Fruit fly (Drosophila melanogaster) ovary, adult (tissue): ENCODE results near the gene CG43339.

Experiments used
- CG17801 ChIP-seq: fragments of 200-800 bp; optimal IDR thresholded peaks from 2 replicates; lab custom pipeline; 2019; ENCODE audit warnings: missing biosample characterization, mild to moderate bottlenecking, missing genetic modification characterization, moderate library complexity; ENCODE audit not compliant: partially characterized antibody

The CG43339 gene

DNA sequence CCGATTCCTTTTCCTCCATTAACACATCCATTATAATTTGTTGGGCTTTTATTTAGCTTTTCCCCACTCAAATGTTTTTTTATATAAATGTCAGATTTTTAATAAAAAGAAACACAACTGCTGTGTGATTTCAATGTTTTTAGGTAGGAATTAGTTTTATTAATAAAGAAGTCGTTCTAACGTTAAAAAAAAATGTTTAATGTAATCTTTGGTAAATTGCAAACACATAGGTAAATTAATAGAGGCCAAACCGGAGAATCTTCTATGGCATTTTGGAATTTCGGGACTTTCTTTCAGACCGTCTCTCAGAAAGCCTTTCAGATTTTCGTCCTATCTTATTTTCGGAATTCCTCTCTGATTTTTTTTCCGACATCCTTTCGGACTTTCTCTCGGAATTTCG, at the start of gene CG43339:
Gene CG43339, minus strand, starts transcription at position 101 of the 400 bp plus-strand sequence.
- TF ChIP-seq CG17801 = no peak

DNA sequence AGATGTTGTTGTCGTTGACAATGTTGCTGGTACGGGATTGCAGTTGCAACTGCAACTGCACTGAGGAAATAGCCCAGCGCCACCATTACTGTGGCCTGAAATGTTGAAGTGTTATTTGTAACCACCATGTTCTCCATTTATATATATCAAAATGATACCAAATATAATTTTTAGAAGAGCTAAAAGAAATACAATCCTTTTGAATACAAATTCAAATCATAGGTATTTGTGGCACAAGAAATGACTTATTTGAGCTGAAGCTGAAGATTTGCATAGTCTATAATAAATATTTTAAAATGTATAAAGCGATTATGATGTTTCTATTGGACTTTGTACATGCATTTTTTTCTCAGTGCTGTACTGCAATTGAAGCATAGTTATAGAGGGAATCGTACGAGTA, 46.5 kb upstream of the CG43339 start:
- no peak for TF ChIP-seq CG17801

DNA sequence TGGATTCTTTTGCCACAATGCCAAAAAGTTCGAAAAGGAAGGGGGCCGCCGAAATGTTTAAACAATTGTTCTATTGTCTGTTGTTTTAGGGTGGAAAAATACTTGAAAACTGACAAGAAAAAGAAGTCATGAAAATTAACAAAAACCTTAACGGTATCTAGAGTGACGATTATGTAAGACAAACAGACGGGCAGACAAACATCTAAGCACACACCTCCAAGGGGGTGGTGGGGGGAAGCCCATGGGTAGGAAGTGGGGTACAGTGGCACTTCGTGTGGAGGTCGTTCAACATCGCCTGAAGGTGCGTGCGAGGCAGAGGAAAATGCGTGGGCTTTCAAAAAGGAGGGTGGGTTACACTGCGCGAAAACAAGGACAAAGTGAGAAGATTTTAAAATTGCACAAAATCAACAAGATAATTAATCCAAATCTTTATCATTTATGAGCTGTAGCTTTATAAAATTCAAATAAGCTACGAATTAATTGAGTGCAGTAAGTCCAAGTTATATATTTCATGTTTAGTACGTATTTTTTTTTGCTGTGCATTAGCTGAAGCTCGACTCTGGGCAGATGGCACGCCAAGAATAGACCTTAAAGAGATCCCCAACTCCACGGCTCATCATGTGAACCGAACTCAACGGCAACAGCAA, 44.4 kb upstream of the CG43339 start:
- TF ChIP-seq CG17801 = no peak

DNA sequence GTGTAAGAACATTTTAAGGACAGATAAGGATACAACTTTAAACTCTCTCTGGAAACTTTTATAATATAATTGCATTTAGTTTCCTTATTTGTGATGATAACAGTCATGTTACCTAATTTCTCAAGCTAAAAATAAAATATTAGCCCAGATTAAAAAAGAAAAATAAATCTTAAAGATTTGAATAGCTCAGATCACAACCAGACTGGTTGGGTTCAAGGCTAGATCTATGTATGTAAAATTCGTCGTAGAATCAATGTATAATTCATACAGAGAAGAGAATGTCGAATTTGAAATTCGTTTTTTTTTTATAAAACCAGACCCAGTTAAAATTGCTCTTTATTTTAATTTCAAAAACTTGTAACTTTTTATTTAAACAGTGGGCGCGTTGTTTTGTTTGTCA, 41.0 kb upstream of the CG43339 start:
- no peak for TF ChIP-seq CG17801

DNA sequence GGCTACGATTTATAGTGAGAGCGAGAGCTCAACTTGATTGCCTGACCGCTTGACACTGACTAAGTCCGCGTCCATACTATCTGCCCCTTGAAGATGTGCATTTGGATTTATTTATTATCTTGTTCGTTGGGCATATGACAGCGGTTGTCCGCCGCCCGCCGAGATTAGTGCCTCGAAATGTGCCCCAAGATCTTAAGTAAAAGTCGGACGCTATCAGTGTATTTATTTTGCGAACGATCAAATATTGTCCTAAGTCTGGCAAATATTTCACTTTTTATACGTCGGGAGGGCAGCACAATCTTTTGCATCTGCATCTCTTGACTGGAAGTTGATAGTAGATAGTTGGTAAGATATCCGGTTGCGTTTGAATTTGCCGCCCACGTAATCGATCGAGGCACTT, 40.6 kb upstream of the CG43339 start, which contains the start of gene Irk3:
Gene Irk3, minus strand, starts transcription at position 63 of the 400 bp plus-strand sequence.
- TF ChIP-seq CG17801 = no peak

DNA sequence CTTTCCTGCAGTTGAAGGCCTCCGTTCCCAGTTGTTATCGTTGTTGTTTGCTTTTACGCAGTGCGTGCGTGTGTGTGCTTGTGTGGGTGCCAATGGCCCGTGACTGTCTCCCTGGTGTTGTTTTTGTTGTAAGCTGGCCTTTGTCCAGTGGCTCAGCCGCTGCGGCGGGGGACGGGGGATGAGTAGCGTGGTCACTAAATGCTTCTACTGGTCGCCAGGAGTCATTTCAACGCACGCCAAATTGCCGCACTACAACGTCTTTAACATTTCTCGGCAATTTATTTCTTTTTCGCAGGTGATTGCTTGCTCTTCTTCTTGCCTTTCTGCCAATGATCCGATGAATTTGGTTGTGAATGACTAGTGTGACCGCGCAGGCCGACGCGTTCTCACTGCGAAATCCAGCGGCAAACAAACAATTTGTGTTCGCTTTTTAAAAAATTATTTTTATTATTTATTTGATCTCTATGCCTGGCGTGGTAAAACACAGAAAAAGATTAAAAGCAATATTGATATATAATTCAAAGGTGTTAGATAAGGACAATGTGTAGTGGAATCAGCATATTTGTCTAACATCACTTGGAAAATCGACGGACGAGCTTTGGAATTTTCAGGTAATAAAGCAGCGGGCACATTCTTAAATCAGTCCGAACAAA, 35.3 kb upstream of the CG43339 start, which contains the start of the genes Faf2 and Grip71:
Gene Faf2, minus strand, starts transcription at position 450 of the 653 bp plus-strand sequence.
Gene Grip71, plus strand, starts transcription at position 608 of the 653 bp plus-strand sequence.
- peak; percentile 73 for TF ChIP-seq CG17801

DNA sequence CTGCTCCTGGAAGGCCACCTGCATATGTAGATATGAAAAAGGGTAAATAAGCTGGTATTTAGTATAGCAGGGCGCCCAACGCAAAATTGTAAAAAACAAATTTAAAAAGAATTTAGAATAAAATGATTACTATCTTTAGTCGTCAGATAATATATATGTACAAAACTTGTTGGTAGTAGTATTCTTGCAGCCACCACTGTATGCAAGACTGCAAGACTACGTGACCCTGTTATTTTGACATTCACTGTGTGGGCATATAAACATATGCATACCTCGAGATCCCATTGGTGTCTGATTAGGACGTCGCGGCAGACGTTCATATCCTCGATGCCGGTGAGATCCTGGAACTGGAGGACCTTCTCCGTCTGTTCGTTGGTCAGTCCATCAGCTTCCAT, 34.8 kb upstream of the CG43339 start:
- no peak for TF ChIP-seq CG17801

DNA sequence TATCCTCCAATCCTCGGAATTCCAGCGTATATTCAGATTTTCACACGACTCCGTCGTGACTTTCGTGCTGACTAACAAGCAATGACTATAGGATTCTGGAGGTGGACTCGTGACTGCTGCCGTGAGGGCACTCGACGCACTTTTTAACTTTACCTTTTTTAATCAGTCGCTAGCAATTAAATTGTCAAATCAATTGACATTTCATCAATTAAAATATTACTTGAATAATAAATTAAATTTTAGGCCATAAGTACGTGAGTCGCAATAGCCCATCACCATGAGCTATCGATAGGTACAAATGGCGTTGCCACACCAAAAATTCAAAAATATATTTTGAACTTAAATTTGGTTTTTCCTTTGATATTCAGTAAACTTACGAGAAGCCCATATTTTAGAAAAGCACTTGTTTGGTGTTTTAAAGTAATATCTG, 32.5 kb upstream of the CG43339 start, which contains the start of gene Jwa:
Gene Jwa, minus strand, starts transcription at position 87 of the 430 bp plus-strand sequence.
- TF ChIP-seq CG17801 = peak; percentile 73

DNA sequence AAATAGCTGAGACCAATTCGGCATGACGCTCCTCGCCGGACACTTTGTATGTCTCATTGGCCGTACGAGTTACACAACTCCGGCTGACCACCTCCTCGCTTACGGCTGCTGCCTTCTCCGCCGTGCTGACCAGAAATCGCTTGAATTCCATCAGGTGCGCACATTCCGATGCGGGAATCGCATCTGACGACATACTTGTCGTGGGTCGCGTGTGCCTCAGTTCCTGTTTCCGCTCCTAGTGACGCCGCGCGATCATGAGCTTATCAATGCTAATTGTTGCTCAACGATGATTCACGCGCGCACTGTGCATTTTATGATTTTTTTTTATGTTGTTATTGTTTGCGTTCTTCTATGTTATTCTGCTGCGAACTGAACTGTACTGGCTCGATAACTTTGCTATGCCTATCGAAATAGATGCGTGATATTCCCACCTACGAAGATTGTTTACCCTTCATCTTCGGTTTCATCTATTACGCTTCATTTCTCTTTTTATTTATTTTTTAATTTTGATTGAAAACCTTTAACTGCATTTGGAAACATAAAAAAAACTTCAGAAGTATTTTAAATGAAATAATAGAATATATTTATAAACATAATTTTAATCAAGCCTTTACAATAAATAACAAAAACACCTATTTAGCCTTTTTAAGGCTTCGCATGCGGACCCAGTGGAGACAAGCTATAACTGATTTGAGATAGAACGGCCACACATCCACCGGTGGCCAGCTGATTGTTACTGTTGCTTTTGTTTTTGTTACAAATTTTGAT, 29.8 kb upstream of the CG43339 start, which contains the start of the genes CG10376 and CG10343:
Gene CG10376, minus strand, starts transcription at position 385 of the 768 bp plus-strand sequence.
Gene CG10343, plus strand, starts transcription at position 753 of the 768 bp plus-strand sequence.
- TF ChIP-seq CG17801 = peak; percentile 69

DNA sequence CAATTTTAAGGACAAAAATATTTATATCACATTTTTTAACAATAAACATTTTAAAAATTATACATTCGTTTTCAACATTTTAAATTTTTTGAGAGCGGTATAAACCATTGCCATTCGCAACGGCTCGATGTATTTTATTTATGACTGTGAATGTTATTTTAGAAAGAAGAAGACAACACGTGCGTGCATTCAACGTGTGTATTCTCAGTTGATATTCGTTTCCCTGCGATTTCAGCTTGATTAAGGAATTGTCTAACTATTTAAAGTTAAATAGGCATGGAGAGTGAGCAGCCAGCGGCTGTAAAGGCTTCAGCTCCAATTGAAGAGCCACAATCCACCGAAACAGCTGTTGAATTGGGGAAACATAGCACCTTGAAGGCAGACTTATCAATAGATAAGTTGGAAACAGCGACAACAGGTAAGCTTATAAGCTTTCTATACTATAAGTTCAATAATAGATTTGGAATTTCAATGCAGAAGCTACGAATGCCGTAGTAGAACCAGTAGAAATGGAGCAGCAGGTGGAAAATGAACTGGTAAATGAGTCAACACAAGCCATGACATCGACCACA, 25.6 kb upstream of the CG43339 start, which contains the start of gene CG10341:
Gene CG10341, plus strand, starts transcription at position 156 of the 572 bp plus-strand sequence.
- TF ChIP-seq CG17801 = peak; percentile 10

DNA sequence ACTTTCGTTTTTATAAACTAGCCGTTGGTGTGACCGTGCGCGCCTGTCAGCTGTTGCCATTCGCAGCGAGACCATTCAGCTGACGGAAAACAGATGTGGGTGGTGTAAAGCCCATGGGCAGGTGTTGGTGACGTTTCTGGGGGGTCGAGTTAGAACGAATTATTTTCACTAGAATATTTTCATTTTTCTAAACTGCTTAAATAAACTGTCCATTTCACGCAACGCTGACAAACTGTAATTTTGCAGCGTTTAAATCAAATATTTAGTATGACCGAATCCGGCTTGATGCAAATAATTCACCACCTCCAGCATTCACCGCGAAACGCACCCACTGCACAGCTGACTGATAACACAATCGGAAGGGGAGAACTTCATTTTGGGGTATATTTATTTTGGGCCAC, 22.3 kb upstream of the CG43339 start, which contains the start of the genes CG10383 and CG10338:
Gene CG10383, minus strand, starts transcription at position 199 of the 401 bp plus-strand sequence.
Gene CG10338, plus strand, starts transcription at position 261 of the 401 bp plus-strand sequence.
- peak; percentile 68 for TF ChIP-seq CG17801

DNA sequence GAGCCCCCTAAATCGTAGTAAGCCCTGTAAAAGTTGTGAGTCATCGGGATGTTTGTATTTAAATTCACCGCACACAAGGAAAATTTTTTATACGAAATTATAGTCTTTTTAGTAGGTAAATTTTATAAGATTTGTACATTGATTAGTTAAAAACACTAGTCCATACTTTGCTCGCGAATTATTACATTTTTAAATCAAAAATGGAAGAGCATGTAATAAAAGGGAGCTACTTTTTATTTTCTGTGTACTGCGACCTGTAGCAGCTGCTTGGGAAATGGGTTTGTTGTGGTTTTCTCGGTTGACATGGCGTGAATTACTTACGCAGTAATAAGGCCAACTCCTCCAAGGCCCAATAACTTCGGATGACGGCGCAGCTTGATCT, 21.6 kb upstream of the CG43339 start:
- TF ChIP-seq CG17801 = no peak

DNA sequence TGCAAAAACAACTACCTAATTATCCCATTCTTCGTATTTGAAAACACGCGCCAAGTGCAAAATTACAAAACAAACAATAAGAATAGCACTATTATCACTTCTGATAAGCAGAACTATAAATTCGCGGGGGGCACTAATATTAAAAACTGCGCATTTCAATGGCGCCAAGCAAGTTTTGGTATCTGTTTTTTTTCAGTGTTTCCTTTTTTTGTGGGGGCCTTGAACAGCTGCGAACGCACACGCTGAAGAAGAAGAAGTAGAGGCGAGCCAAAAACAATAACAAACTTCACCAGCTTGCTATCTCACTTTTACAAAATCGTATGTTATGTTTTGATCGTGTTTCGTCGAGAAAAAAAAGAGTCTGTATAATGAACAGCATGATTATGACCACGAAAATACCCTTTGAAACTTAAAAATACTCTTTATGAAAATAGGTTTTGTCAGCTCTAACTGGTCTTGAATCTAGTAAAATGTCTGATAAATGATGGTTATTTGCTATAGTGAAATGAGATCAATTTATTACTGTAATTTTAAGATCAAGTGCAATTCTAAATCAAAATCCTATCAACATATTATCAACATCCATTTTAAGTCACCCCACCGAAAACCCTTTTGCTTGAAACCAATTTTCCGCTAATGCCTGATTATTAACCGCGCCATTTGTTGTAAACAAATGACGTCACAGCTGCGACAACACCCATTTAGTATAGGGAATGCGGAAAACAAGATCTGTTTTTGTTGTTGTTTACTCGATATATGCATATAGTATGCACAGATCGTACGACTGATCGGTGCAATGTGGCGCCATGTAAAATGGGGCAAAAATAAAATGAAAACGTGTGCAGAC, 21.0 kb upstream of the CG43339 start:
- TF ChIP-seq CG17801 = peak; percentile 94

DNA sequence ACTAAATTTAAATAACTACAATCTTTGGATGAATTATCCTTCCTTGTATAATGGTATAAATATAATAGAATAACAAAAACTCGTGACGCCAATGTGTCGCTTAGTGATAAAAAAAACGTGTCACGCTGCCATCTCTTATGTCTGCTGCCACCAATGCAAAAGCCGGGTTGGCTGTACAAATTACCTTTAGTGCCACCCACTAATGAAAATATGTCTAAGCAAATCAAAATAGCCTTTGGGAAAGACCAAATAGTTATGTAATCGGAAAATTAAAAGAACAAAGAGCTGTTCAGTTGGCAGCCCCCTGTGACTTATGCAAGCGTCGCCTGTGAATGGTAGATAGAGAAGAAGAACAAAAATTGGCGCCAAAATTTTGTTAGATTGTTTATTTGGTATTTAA, 16.3 kb upstream of the CG43339 start, which contains the start of gene CG10336:
Gene CG10336, plus strand, starts transcription at position 153 of the 400 bp plus-strand sequence.
- TF ChIP-seq CG17801 = no peak

DNA sequence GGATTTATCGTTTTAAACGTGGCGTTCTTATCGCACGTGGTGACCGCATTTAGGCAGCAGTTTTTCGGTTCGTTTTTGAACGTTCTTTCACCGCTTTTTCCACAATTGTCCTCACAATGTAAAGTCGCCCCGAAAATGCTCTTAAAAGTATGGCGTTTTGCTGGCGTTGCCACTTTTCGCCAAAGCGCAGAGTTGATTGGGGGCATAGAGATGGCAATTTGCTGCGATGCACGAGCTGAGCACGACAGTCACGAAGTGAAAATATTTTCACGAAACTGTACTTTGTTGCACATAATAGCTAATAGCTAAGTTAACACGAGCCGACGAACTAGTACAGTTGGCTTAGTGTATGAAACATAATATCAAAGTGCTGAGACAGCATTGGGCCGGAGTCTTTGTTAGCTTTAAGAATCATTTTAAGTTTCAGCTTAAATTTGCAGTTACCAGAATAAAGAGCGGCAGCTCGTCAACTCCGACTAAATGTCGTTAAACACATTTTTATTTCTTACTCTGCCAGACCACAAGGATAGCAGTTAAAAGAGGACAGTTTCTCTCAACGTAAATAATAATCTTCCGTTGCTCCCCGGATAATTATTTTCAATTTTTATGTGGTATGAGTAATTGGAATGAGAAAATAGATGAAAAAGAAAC, 15.7 kb upstream of the CG43339 start, which contains the start of gene msl-1:
Gene msl-1, minus strand, starts transcription at position 155 of the 651 bp plus-strand sequence.
- TF ChIP-seq CG17801 = peak; percentile 0
